Fruit fly (Drosophila melanogaster): ENCODE measurements around the gene CG14086.

Gene CG14086

dm6 chr3L:19275491-19275890 is at the start of gene CG14086:
CG14086 (plus strand) TSS chr3L:19275791.
- no peak for TF ChIP-seq noc (tag; optimal IDR thresholded peaks at IDR 0.05)

dm6 chr3L:19228371-19228817 is 47.2 kb upstream of the CG14086 start:
- no peak for TF ChIP-seq noc (tag; optimal IDR thresholded peaks at IDR 0.05)

- TF ChIP-seq noc (tag; optimal IDR thresholded peaks at IDR 0.05) = no peak
Measured at dm6 chr3L:19228857-19229398, 46.7 kb upstream of the CG14086 start.

- TF ChIP-seq noc (tag; optimal IDR thresholded peaks at IDR 0.05) = no peak
Measured at dm6 chr3L:19229491-19229890, 46.1 kb upstream of the CG14086 start.

dm6 chr3L:19230801-19231547 is 44.6 kb upstream of the CG14086 start:
- no peak for TF ChIP-seq noc (tag; optimal IDR thresholded peaks at IDR 0.05)

- TF ChIP-seq noc (tag; optimal IDR thresholded peaks at IDR 0.05) = no peak
Measured at dm6 chr3L:19231608-19232007, 44.0 kb upstream of the CG14086 start.

dm6 chr3L:19233798-19234781 is 41.5 kb upstream of the CG14086 start:
- TF ChIP-seq noc (tag; optimal IDR thresholded peaks at IDR 0.05) = no peak

dm6 chr3L:19234922-19235702 is 40.5 kb upstream of the CG14086 start, which contains the start of gene fz2:
fz2 (minus strand) TSS chr3L:19235373.
- TF ChIP-seq noc (tag; optimal IDR thresholded peaks at IDR 0.05) = no peak

dm6 chr3L:19236060-19236459 is 39.5 kb upstream of the CG14086 start, which contains the start of gene CG33647:
CG33647 (plus strand) TSS chr3L:19236360.
- no peak for TF ChIP-seq noc (tag; optimal IDR thresholded peaks at IDR 0.05)

- TF ChIP-seq noc (tag; optimal IDR thresholded peaks at IDR 0.05) = no peak
Measured at dm6 chr3L:19236554-19236953, 39.0 kb upstream of the CG14086 start.

- no peak for TF ChIP-seq noc (tag; optimal IDR thresholded peaks at IDR 0.05)
Measured at dm6 chr3L:19237780-19238179, 37.8 kb upstream of the CG14086 start.

dm6 chr3L:19251643-19252042 is 23.9 kb upstream of the CG14086 start:
- TF ChIP-seq noc (tag; optimal IDR thresholded peaks at IDR 0.05) = no peak

- TF ChIP-seq noc (tag; optimal IDR thresholded peaks at IDR 0.05) = peak; percentile 66
Measured at dm6 chr3L:19254715-19255428, 20.7 kb upstream of the CG14086 start, which contains the start of the genes mRpL21 and rept. mRpL21 (minus strand) TSS chr3L:19255061. rept (plus strand) TSS chr3L:19255340.

dm6 chr3L:19258199-19258598 is 17.4 kb upstream of the CG14086 start:
- TF ChIP-seq noc (tag; optimal IDR thresholded peaks at IDR 0.05) = no peak

Measured in whole organism, larva.